Worm (Caenorhabditis elegans): Measurements from ENCODE around the gene F44D12.8.

DNA sequence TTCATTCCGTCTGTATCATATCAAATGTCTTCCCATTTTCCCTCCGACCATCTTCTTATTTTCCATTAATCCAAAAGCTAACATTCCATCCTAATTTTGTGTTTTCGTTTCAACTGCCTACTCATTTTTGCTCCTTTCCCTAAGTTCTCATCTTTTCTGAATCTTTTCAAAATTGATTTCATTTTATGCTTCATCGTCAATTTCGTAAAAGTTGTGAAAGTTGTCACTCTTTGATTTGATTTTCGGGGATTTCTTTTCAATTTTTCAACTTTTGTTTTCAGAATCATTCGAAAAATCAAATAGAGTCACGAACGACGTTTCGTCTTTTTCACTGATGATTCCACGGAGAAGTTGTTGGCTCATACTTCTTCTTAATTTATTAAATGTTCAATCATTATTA lies 44.5 kb downstream of the F44D12.8 start, which contains the start of gene cwn-2:
- TF ChIP-seq T22C8.4 (GFP tag; IDR thresholded peaks at IDR 0.05) = no peak
- TF ChIP-seq med-1 (GFP tag; optimal IDR thresholded peaks at IDR 0.05; ENCODE audit: insufficient read depth) = no peak
- no peak for TF ChIP-seq ztf-29 (GFP tag; IDR thresholded peaks at IDR 0.05)
